Comparison of ENCODE assay signal across 1 fruit fly cellular context in genomic region chr3L:6262644-6263404, dm6.
A peak's percentile ranks its signal among the peaks of the same experiment; 100 is the strongest.
TF ChIP-seq lines count a peak whose summit lies in the region.

Gene Ldh, minus strand, starts transcription at chr3L:6262694.

TF ChIP-seq in whole organism, embryonic, 481 proteins besides CTCF, POLR2A, EP300 and RAD21 (continued from another document and continues in another):
- TF ChIP-seq CG14441 (GFP tag; IDR thresholded peaks at IDR 0.05; lab: Robert Waterston, UW) (peak; percentile 87), HHEX (GFP tag; optimal IDR thresholded peaks at IDR 0.05; lab: Kevin White, UChicago) (peak; percentile 93), fd64A (GFP tag; optimal IDR thresholded peaks at IDR 0.05; lab: Kevin White, UChicago) (peak; percentile 52), unc-4 (GFP tag; IDR thresholded peaks at IDR 0.05; lab: Robert Waterston, UW; ENCODE audit: partially characterized antibody) (no peak), amos (GFP tag; IDR thresholded peaks at IDR 0.05; lab: Robert Waterston, UW; ENCODE audit: partially characterized antibody) (no peak), Fer2 (tag; optimal IDR thresholded peaks at IDR 0.05; lab: Kevin White, UChicago) (peak; percentile 94), BEAF-32 (GFP tag; optimal IDR thresholded peaks at IDR 0.05; lab: Kevin White, UChicago) (peak; percentile 7), mld (GFP tag; IDR thresholded peaks at IDR 0.05; lab: Robert Waterston, UW; ENCODE audit: partially characterized antibody) (no peak), en (GFP tag; optimal IDR thresholded peaks at IDR 0.05; lab: Kevin White, UChicago) (no peak), tio (GFP tag; optimal IDR thresholded peaks at IDR 0.05; lab: Kevin White, UChicago) (peak; percentile 94), CG8765 (GFP tag; IDR thresholded peaks at IDR 0.05; lab: Robert Waterston, UW) (peak; percentile 85), pros (GFP tag; optimal IDR thresholded peaks at IDR 0.05; lab: Kevin White, UChicago) (peak; percentile 77), Kr (GFP tag; optimal IDR thresholded peaks at IDR 0.05; lab: Kevin White, UChicago) (peak; percentile 79), Oli (tag; optimal IDR thresholded peaks at IDR 0.05; lab: Kevin White, UChicago) (peak; percentile 97), CG9932 (GFP tag; IDR thresholded peaks at IDR 0.05; lab: Robert Waterston, UW) (peak; percentile 90), CG11696 (GFP tag; IDR thresholded peaks at IDR 0.05; lab: Robert Waterston, UW) (peak; percentile 80), pb (GFP tag; optimal IDR thresholded peaks at IDR 0.05; lab: Kevin White, UChicago) (peak; percentile 64), CG4360 (GFP tag; IDR thresholded peaks at IDR 0.05; lab: Robert Waterston, UW) (peak; percentile 65), sr (GFP tag; IDR thresholded peaks at IDR 0.05; lab: Robert Waterston, UW) (no peak), C15 (GFP tag; IDR thresholded peaks at IDR 0.05; lab: Robert Waterston, UW) (peak; percentile 81; the same call in 2 of the 3 replicates), CG5245 (GFP tag; optimal IDR thresholded peaks at IDR 0.05; lab: Kevin White, UChicago) (peak; percentile 88), CG15514 (GFP tag; optimal IDR thresholded peaks at IDR 0.05; lab: Kevin White, UChicago) (peak; percentile 80), CG32772 (GFP tag; IDR thresholded peaks at IDR 0.05; lab: Robert Waterston, UW) (peak; percentile 89), cato (GFP tag; optimal IDR thresholded peaks at IDR 0.05; lab: Kevin White, UChicago; ENCODE audit: borderline replicate concordance) (peak; percentile 88), ERR (GFP tag; optimal IDR thresholded peaks at IDR 0.05; lab: Kevin White, UChicago) (peak; percentile 96), CG30403 (GFP tag; optimal IDR thresholded peaks at IDR 0.05; lab: Kevin White, UChicago) (peak; percentile 97), ash1 (GFP tag; optimal IDR thresholded peaks at IDR 0.05; lab: Kevin White, UChicago) (peak; percentile 58), CG12155 (GFP tag; optimal IDR thresholded peaks at IDR 0.05; lab: Kevin White, UChicago) (peak; percentile 93), CG11456 (GFP tag; IDR thresholded peaks at IDR 0.05; lab: Robert Waterston, UW) (peak; percentile 85), pum (GFP tag; optimal IDR thresholded peaks at IDR 0.05; lab: Kevin White, UChicago) (peak; percentile 83), stc (GFP tag; IDR thresholded peaks at IDR 0.05; lab: Robert Waterston, UW) (peak; percentile 91), ham (GFP tag; IDR thresholded peaks at IDR 0.05; lab: Robert Waterston, UW) (peak; percentile 48; the same call in 1 of the 2 replicates), salm (tag; optimal IDR thresholded peaks at IDR 0.05; lab: Kevin White, UChicago) (peak; percentile 94), lab (GFP tag; optimal IDR thresholded peaks at IDR 0.05; lab: Kevin White, UChicago) (peak; percentile 96), CG18262 (tag; optimal IDR thresholded peaks at IDR 0.05; lab: Kevin White, UChicago) (peak; percentile 99), Stat92E (GFP tag; optimal IDR thresholded peaks at IDR 0.05; lab: Kevin White, UChicago) (peak in 1 of 3 experiments; percentile 94), ato (GFP tag; IDR thresholded peaks at IDR 0.05; lab: Robert Waterston, UW; ENCODE audit: partially characterized antibody) (no peak), pfk (GFP tag; optimal IDR thresholded peaks at IDR 0.05; lab: Kevin White, UChicago) (peak; percentile 33), Fer3 (tag; optimal IDR thresholded peaks at IDR 0.05; lab: Kevin White, UChicago) (peak; percentile 92), Rfx (GFP tag; IDR thresholded peaks at IDR 0.05; lab: Robert Waterston, UW) (peak; percentile 90), CG6175 (GFP tag; IDR thresholded peaks at IDR 0.05; lab: Robert Waterston, UW) (peak; percentile 55; the same call in 1 of the 3 replicates), run (tag; optimal IDR thresholded peaks at IDR 0.05; lab: Kevin White, UChicago) (peak; percentile 93), bab2 (GFP tag; optimal IDR thresholded peaks at IDR 0.05; lab: Kevin White, UChicago) (peak; percentile 90), Nf-YC (tag; optimal IDR thresholded peaks at IDR 0.05; lab: Kevin White, UChicago) (peak; percentile 90), gem (tag; optimal IDR thresholded peaks at IDR 0.05; lab: Kevin White, UChicago) (peak; percentile 98), B-H1 (GFP tag; IDR thresholded peaks at IDR 0.05; lab: Robert Waterston, UW) (peak; percentile 86), Eip74EF (GFP tag; optimal IDR thresholded peaks at IDR 0.05; lab: Kevin White, UChicago) (peak in 1 of 2 experiments; percentile 98), ap (GFP tag; IDR thresholded peaks at IDR 0.05; lab: Robert Waterston, UW) (peak; percentile 84), Fer1 (GFP tag; optimal IDR thresholded peaks at IDR 0.05; lab: Kevin White, UChicago) (peak; percentile 97), mirr (GFP tag; optimal IDR thresholded peaks at IDR 0.05; lab: Kevin White, UChicago) (peak; percentile 63), CG1832 (GFP tag; optimal IDR thresholded peaks at IDR 0.05; lab: Kevin White, UChicago) (peak; percentile 50), E2f2 (GFP tag; IDR thresholded peaks at IDR 0.05; lab: Robert Waterston, UW) (peak; percentile 69; the same call in 1 of the 2 replicates), CG7963 (GFP tag; IDR thresholded peaks at IDR 0.05; lab: Robert Waterston, UW; ENCODE audit: partially characterized antibody) (no peak), Nf-YB (GFP tag; optimal IDR thresholded peaks at IDR 0.05; lab: Kevin White, UChicago) (peak; percentile 88), CG5180 (GFP tag; optimal IDR thresholded peaks at IDR 0.05; lab: Kevin White, UChicago) (peak; percentile 83), bcd (GFP tag; optimal IDR thresholded peaks at IDR 0.05; lab: Kevin White, UChicago) (peak; percentile 95), Dfd (GFP tag; optimal IDR thresholded peaks at IDR 0.05; lab: Kevin White, UChicago) (no peak), Ets97D (GFP tag; optimal IDR thresholded peaks at IDR 0.05; lab: Kevin White, UChicago) (peak; percentile 59), CG15479 (GFP tag; optimal IDR thresholded peaks at IDR 0.05; lab: Kevin White, UChicago) (peak; percentile 90), CG10462 (GFP tag; optimal IDR thresholded peaks at IDR 0.05; lab: Kevin White, UChicago) (peak; percentile 91), CG3163 (GFP tag; optimal IDR thresholded peaks at IDR 0.05; lab: Kevin White, UChicago) (peak; percentile 33), sisA (GFP tag; IDR thresholded peaks at IDR 0.05; lab: Robert Waterston, UW) (peak; percentile 85), CG4282 (GFP tag; optimal IDR thresholded peaks at IDR 0.05; lab: Kevin White, UChicago) (no peak), corto (GFP tag; optimal IDR thresholded peaks at IDR 0.05; lab: Kevin White, UChicago) (peak; percentile 98), ftz-f1 (GFP tag; optimal IDR thresholded peaks at IDR 0.05; lab: Kevin White, UChicago) (no peak), onecut (GFP tag; IDR thresholded peaks at IDR 0.05; lab: Robert Waterston, UW) (peak; percentile 82), dmrt11E (tag; optimal IDR thresholded peaks at IDR 0.05; lab: Kevin White, UChicago) (peak; percentile 98), HLH3B (GFP tag; IDR thresholded peaks at IDR 0.05; lab: Robert Waterston, UW) (peak; percentile 90), CG15269 (tag; optimal IDR thresholded peaks at IDR 0.05; lab: Kevin White, UChicago) (peak; percentile 97), CG3838 (GFP tag; optimal IDR thresholded peaks at IDR 0.05; lab: Kevin White, UChicago) (peak; percentile 82), NFAT (GFP tag; IDR thresholded peaks at IDR 0.05; lab: Robert Waterston, UW) (peak; percentile 68; the same call in 1 of the 2 replicates), CG10565 (GFP tag; optimal IDR thresholded peaks at IDR 0.05; lab: Kevin White, UChicago) (peak; percentile 59), zfh2 (GFP tag; optimal IDR thresholded peaks at IDR 0.05; lab: Kevin White, UChicago) (peak; percentile 73), jing (GFP tag; optimal IDR thresholded peaks at IDR 0.05; lab: Kevin White, UChicago) (peak; percentile 83), PHDP (tag; optimal IDR thresholded peaks at IDR 0.05; lab: Kevin White, UChicago) (peak; percentile 98), Dek (tag; optimal IDR thresholded peaks at IDR 0.05; lab: Kevin White, UChicago) (peak; percentile 95), CHES-1-like (GFP tag; optimal IDR thresholded peaks at IDR 0.05; lab: Kevin White, UChicago) (peak; percentile 55), row (GFP tag; IDR thresholded peaks at IDR 0.05; lab: Robert Waterston, UW) (peak; percentile 95), CG7357 (GFP tag; IDR thresholded peaks at IDR 0.05; lab: Robert Waterston, UW) (peak; percentile 88), fd102C (GFP tag; optimal IDR thresholded peaks at IDR 0.05; lab: Kevin White, UChicago) (peak; percentile 88), hth (optimal IDR thresholded peaks at IDR 0.05; lab: Kevin White, UChicago) (no peak), zf30C (GFP tag; optimal IDR thresholded peaks at IDR 0.05; lab: Kevin White, UChicago) (peak; percentile 99), eve (GFP tag; optimal IDR thresholded peaks at IDR 0.05; lab: Kevin White, UChicago) (peak in 1 of 2 experiments; percentile 96), Awh (GFP tag; IDR thresholded peaks at IDR 0.05; lab: Robert Waterston, UW) (peak; percentile 83), caup (GFP tag; optimal IDR thresholded peaks at IDR 0.05; lab: Kevin White, UChicago; ENCODE audit: severe bottlenecking) (peak; percentile 94), usp (GFP tag; optimal IDR thresholded peaks at IDR 0.05; lab: Kevin White, UChicago) (no peak), ranshi (GFP tag; IDR thresholded peaks at IDR 0.05; lab: Robert Waterston, UW) (peak; percentile 87), TFAM (GFP tag; optimal IDR thresholded peaks at IDR 0.05; lab: Kevin White, UChicago) (peak; percentile 72), CG8290 (GFP tag; optimal IDR thresholded peaks at IDR 0.05; lab: Kevin White, UChicago) (peak; percentile 95), CG8290 (tag; optimal IDR thresholded peaks at IDR 0.05; lab: Kevin White, UChicago) (peak; percentile 64 to 88), CG8089 (GFP tag; optimal IDR thresholded peaks at IDR 0.05; lab: Kevin White, UChicago) (peak; percentile 57), yki (optimal IDR thresholded peaks at IDR 0.05; lab: Kevin White, UChicago) (no peak), tll (GFP tag; optimal IDR thresholded peaks at IDR 0.05; lab: Kevin White, UChicago) (peak in 1 of 2 experiments; percentile 83), prd (optimal IDR thresholded peaks at IDR 0.05; lab: Kevin White, UChicago) (no peak), prd (GFP tag; IDR thresholded peaks at IDR 0.05; lab: Robert Waterston, UW) (peak; percentile 93), CG31441 (GFP tag; IDR thresholded peaks at IDR 0.05; lab: Robert Waterston, UW) (peak; percentile 98), CG7786 (GFP tag; optimal IDR thresholded peaks at IDR 0.05; lab: Kevin White, UChicago) (peak; percentile 72), CG17912 (GFP tag; optimal IDR thresholded peaks at IDR 0.05; lab: Kevin White, UChicago) (peak; percentile 71), CG12236 (GFP tag; optimal IDR thresholded peaks at IDR 0.05; lab: Kevin White, UChicago) (peak; percentile 59), h (optimal IDR thresholded peaks at IDR 0.05; lab: Kevin White, UChicago) (no peak), Myb (GFP tag; optimal IDR thresholded peaks at IDR 0.05; lab: Kevin White, UChicago) (peak; percentile 34), hb (GFP tag; IDR thresholded peaks at IDR 0.05; lab: Robert Waterston, UW; ENCODE audit: partially characterized antibody) (no peak), CG2120 (GFP tag; optimal IDR thresholded peaks at IDR 0.05; lab: Kevin White, UChicago) (peak; percentile 93), Sry-δ (GFP tag; optimal IDR thresholded peaks at IDR 0.05; lab: Kevin White, UChicago) (peak; percentile 38), Doc2 (GFP tag; IDR thresholded peaks at IDR 0.05; lab: Robert Waterston, UW) (0 out of 2 replicates have a peak, but pooled peaks have one; percentile 30), esg (GFP tag; conservative IDR thresholded peaks at IDR 0.05; lab: Robert Waterston, UW) (peak; percentile 91), NC2α (GFP tag; optimal IDR thresholded peaks at IDR 0.05; lab: Kevin White, UChicago) (peak; percentile 69), psq (GFP tag; optimal IDR thresholded peaks at IDR 0.05; lab: Kevin White, UChicago) (peak; percentile 79), Deaf1 (tag; optimal IDR thresholded peaks at IDR 0.05; lab: Kevin White, UChicago) (peak; percentile 81), grn (GFP tag; optimal IDR thresholded peaks at IDR 0.05; lab: Kevin White, UChicago) (peak; percentile 67), Opbp (GFP tag; IDR thresholded peaks at IDR 0.05; lab: Robert Waterston, UW; ENCODE audit: partially characterized antibody) (no peak), Dref (GFP tag; IDR thresholded peaks at IDR 0.05; lab: Robert Waterston, UW) (no peak), Dp (GFP tag; optimal IDR thresholded peaks at IDR 0.05; lab: Kevin White, UChicago) (no peak), CG2889 (GFP tag; IDR thresholded peaks at IDR 0.05; lab: Robert Waterston, UW) (peak; percentile 68; the same call in 2 of the 3 replicates), CG4707 (GFP tag; optimal IDR thresholded peaks at IDR 0.05; lab: Kevin White, UChicago) (peak; percentile 90), nerfin-2 (GFP tag; IDR thresholded peaks at IDR 0.05; lab: Robert Waterston, UW; ENCODE audit: partially characterized antibody) (no peak), HmgD (GFP tag; optimal IDR thresholded peaks at IDR 0.05; lab: Kevin White, UChicago) (no peak), CG4404 (GFP tag; IDR thresholded peaks at IDR 0.05; lab: Robert Waterston, UW) (peak; percentile 91), luna (GFP tag; optimal IDR thresholded peaks at IDR 0.05; lab: Kevin White, UChicago) (peak; percentile 44), Hr3 (GFP tag; optimal IDR thresholded peaks at IDR 0.05; lab: Kevin White, UChicago) (peak; percentile 92), Hey (tag; optimal IDR thresholded peaks at IDR 0.05; lab: Kevin White, UChicago) (peak; percentile 68), Side (GFP tag; optimal IDR thresholded peaks at IDR 0.05; lab: Kevin White, UChicago) (peak; percentile 48), CG8924 (tag; optimal IDR thresholded peaks at IDR 0.05; lab: Kevin White, UChicago) (peak; percentile 99), CG3726 (GFP tag; IDR thresholded peaks at IDR 0.05; lab: Robert Waterston, UW) (peak; percentile 88), Hmr (GFP tag; optimal IDR thresholded peaks at IDR 0.05; lab: Kevin White, UChicago) (peak; percentile 96), insv (GFP tag; optimal IDR thresholded peaks at IDR 0.05; lab: Kevin White, UChicago) (peak; percentile 10 to 76), CG13424 (tag; optimal IDR thresholded peaks at IDR 0.05; lab: Kevin White, UChicago) (peak; percentile 98), Lpt (GFP tag; optimal IDR thresholded peaks at IDR 0.05; lab: Kevin White, UChicago) (no peak), CoRest (tag; optimal IDR thresholded peaks at IDR 0.05; lab: Kevin White, UChicago) (peak; percentile 98), tgo (GFP tag; IDR thresholded peaks at IDR 0.05; lab: Robert Waterston, UW) (peak; percentile 93)
